Worm (Caenorhabditis elegans): Measurements from ENCODE around the gene D2007.1.
A peak's percentile ranks its signal among the peaks of the same experiment; 100 is the strongest.

The D2007.1 gene

ce11 chrIII:8144574-8145065 lies 10.6 kb upstream of the D2007.1 start, which contains the start of the genes C14B9.8 and mrpl-18 (continued):
- TF ChIP-seq T20F7.1 (GFP tag; optimal IDR thresholded peaks at IDR 0.05): peak; percentile 10
- TF ChIP-seq nhr-111 (GFP tag; optimal IDR thresholded peaks at IDR 0.05): no peak
- no peak for TF ChIP-seq zip-2 (tag; optimal IDR thresholded peaks at IDR 0.05)
- peak; percentile 76 for TF ChIP-seq Y48G9A.11 (GFP tag; IDR thresholded peaks at IDR 0.05)
- peak; percentile 53 for TF ChIP-seq dve-1 (tag; optimal IDR thresholded peaks at IDR 0.05; ENCODE audit: insufficient read depth)
- TF ChIP-seq hmg-1.1 (GFP tag; IDR thresholded peaks at IDR 0.05): peak; percentile 40; the same call in 1 of the 2 replicates
- no peak for TF ChIP-seq ceh-62 (tag; optimal IDR thresholded peaks at IDR 0.05)
- no peak for TF ChIP-seq ama-1 (optimal IDR thresholded peaks at IDR 0.05)
- TF ChIP-seq F37D6.2 (tag; optimal IDR thresholded peaks at IDR 0.05): peak; percentile 4
- TF ChIP-seq hif-1 (tag; optimal IDR thresholded peaks at IDR 0.05): peak in 1 of 2 experiments; percentile 88
- TF ChIP-seq cey-2 (tag; optimal IDR thresholded peaks at IDR 0.05; ENCODE audit: borderline replicate concordance, insufficient read depth): no peak
- TF ChIP-seq ceh-20 (GFP tag; IDR thresholded peaks at IDR 0.05): no peak
- no peak for TF ChIP-seq daf-12 (tag; optimal IDR thresholded peaks at IDR 0.05)
- TF ChIP-seq daf-19 (GFP tag; conservative IDR thresholded peaks at IDR 0.05): no peak
- no peak for TF ChIP-seq nhr-11 (tag; optimal IDR thresholded peaks at IDR 0.05)
- TF ChIP-seq nhr-41 (GFP tag; IDR thresholded peaks at IDR 0.05): no peak
- no peak for TF ChIP-seq snpc-4 (tag; optimal IDR thresholded peaks at IDR 0.05)
- TF ChIP-seq duxl-1 (tag; optimal IDR thresholded peaks at IDR 0.05; ENCODE audit: poor library complexity): no peak
- 0 out of 2 replicates have a peak, but pooled peaks have one; percentile 41 for TF ChIP-seq madf-9 (GFP tag; conservative IDR thresholded peaks at IDR 0.05)
- TF ChIP-seq F44E2.7 (GFP tag; IDR thresholded peaks at IDR 0.05): no peak
- no peak for TF ChIP-seq lin-1 (GFP tag; IDR thresholded peaks at IDR 0.05)
- no peak for TF ChIP-seq ctbp-1 (GFP tag; IDR thresholded peaks at IDR 0.05)
- no peak for TF ChIP-seq nhr-77 (tag; optimal IDR thresholded peaks at IDR 0.05)

ce11 chrIII:8145971-8146370 lies 9.3 kb upstream of the D2007.1 start:
- TF ChIP-seq unc-62 (GFP tag; optimal IDR thresholded peaks at IDR 0.05 in 1 of 2): peak in 1 of 2 experiments; percentile 61
- no peak for TF ChIP-seq unc-62 (tag; optimal IDR thresholded peaks at IDR 0.05)
- 0 out of 2 replicates have a peak, but pooled peaks have one; percentile 14 for TF ChIP-seq hmg-1.1 (GFP tag; IDR thresholded peaks at IDR 0.05)
- no peak for TF ChIP-seq madf-5 (GFP tag; IDR thresholded peaks at IDR 0.05)
- peak; percentile 54; the same call in 1 of the 2 replicates for TF ChIP-seq ceh-20 (GFP tag; IDR thresholded peaks at IDR 0.05)

- TF ChIP-seq T26A8.4 (GFP tag; IDR thresholded peaks at IDR 0.05) (no peak), lin-29 (GFP tag; IDR thresholded peaks at IDR 0.05) (no peak), hif-1 (tag; optimal IDR thresholded peaks at IDR 0.05) (no peak), daf-8 (GFP tag; IDR thresholded peaks at IDR 0.05) (no peak), dve-1 (tag; optimal IDR thresholded peaks at IDR 0.05; ENCODE audit: insufficient read depth) (no peak), pqm-1 (tag; optimal IDR thresholded peaks at IDR 0.05) (no peak), dmd-9 (GFP tag; IDR thresholded peaks at IDR 0.05) (no peak), ztf-7 (tag; optimal IDR thresholded peaks at IDR 0.05) (no peak), R02D3.7 (tag; optimal IDR thresholded peaks at IDR 0.05) (no peak), nhr-42 (GFP tag; IDR thresholded peaks at IDR 0.05) (no peak), ceh-82 (tag; optimal IDR thresholded peaks at IDR 0.05) (no peak), lin-15B (tag; optimal IDR thresholded peaks at IDR 0.05) (no peak), nhr-102 (tag; optimal IDR thresholded peaks at IDR 0.05) (no peak), zfp-2 (tag; optimal IDR thresholded peaks at IDR 0.05) (no peak), Y75B8A.6 (GFP tag; IDR thresholded peaks at IDR 0.05) (no peak), mes-2 (tag; optimal IDR thresholded peaks at IDR 0.05; ENCODE audit: poor library complexity, severe bottlenecking) (no peak)
Observed at ce11 chrIII:8148751-8149150, 6.5 kb upstream of the D2007.1 start, which contains the start of gene D2007.2. TSS of gene D2007.2 (plus strand) at chrIII:8148963.

Measured in whole organism, L4 larva.